Worm (Caenorhabditis elegans): ENCODE measurements around the gene M01B2.12.

ce11 chrV:15225650-15226049 is 38.4 kb downstream of the M01B2.12 start, which contains the start of gene srw-14:
- TF ChIP-seq lsy-2 (tag; optimal IDR thresholded peaks at IDR 0.05): no peak
- no peak for TF ChIP-seq zag-1 (tag; optimal IDR thresholded peaks at IDR 0.05)
- TF ChIP-seq lin-39 (tag; optimal IDR thresholded peaks at IDR 0.05): no peak
- TF ChIP-seq skn-1 (tag; optimal IDR thresholded peaks at IDR 0.05): no peak
- no peak for TF ChIP-seq R02D3.7 (tag; optimal IDR thresholded peaks at IDR 0.05)
- no peak for TF ChIP-seq lin-15B (tag; optimal IDR thresholded peaks at IDR 0.05)

All from whole organism, L4 larva.